Fruit fly (Drosophila melanogaster) whole organism, embryonic: ENCODE measurements around the gene Mtr3.

ENCODE experiments used
- Adf1 ChIP-seq: fragments of 200-800 bp; sonication (Bioruptor generic); IDR thresholded peaks from 2 replicates; pipeline ENCODE4 v1.3.6; 2022; ENCODE audit warnings: missing biosample characterization, missing genetic modification characterization
- Atf-2 ChIP-seq: fragments of 200-800 bp; sonication (Bioruptor generic); optimal IDR thresholded peaks from 2 replicates; lab custom pipeline; 2016; ENCODE audit warnings: missing biosample characterization, missing genetic modification characterization
- Bgb ChIP-seq: fragments of 200-800 bp; sonication (Bioruptor generic); IDR thresholded peaks from 2 replicates; pipeline ENCODE4 v1.3.6; 2022; ENCODE audit warnings: missing biosample characterization, missing genetic modification characterization; ENCODE audit not compliant: partially characterized antibody
- Blimp-1 ChIP-seq: fragments of 200-800 bp; sonication (Bioruptor generic); optimal IDR thresholded peaks from 3 replicates; lab custom pipeline; 2018; ENCODE audit warnings: missing biosample characterization, missing genetic modification characterization, mild to moderate bottlenecking, moderate library complexity, missing genetic modification reagents
- CG10431 ChIP-seq: fragments of 200-800 bp; sonication (Bioruptor generic); optimal IDR thresholded peaks from 3 replicates; lab custom pipeline; 2018; ENCODE audit warnings: missing biosample characterization, mild to moderate bottlenecking, missing genetic modification characterization
- CG13894 ChIP-seq: fragments of 200-800 bp; sonication (Bioruptor generic); optimal IDR thresholded peaks from 3 replicates; lab custom pipeline; 2018; ENCODE audit warnings: missing biosample characterization, mild to moderate bottlenecking, missing genetic modification characterization, moderate library complexity
- CG14441 ChIP-seq: fragments of 200-800 bp; sonication (Bioruptor generic); IDR thresholded peaks from 2 replicates; pipeline ENCODE4 v1.3.6; 2022; ENCODE audit warnings: missing biosample characterization, missing genetic modification characterization
- CG17361 ChIP-seq: fragments of 200-800 bp; sonication (Bioruptor generic); IDR thresholded peaks from 3 replicates; pipeline ENCODE4 v1.3.6; 2022; ENCODE audit warnings: missing biosample characterization, missing genetic modification characterization
- CG18599 ChIP-seq: fragments of 200-800 bp; sonication (Bioruptor generic); optimal IDR thresholded peaks from 3 replicates; lab custom pipeline; 2017; ENCODE audit warnings: missing biosample characterization, missing genetic modification characterization, mild to moderate bottlenecking, moderate library complexity, missing genetic modification reagents
- CG2120 ChIP-seq: fragments of 200-800 bp; sonication (Bioruptor generic); optimal IDR thresholded peaks from 3 replicates; lab custom pipeline; 2016; ENCODE audit warnings: missing biosample characterization, missing genetic modification characterization
- CG32532 ChIP-seq: fragments of 200-800 bp; sonication (Bioruptor generic); IDR thresholded peaks from 2 replicates; pipeline ENCODE4 v1.3.6; 2022; ENCODE audit warnings: missing biosample characterization, missing genetic modification characterization
- CG32772 ChIP-seq: fragments of 200-800 bp; sonication (Bioruptor generic); IDR thresholded peaks from 2 replicates; pipeline ENCODE4 v1.3.6; 2022; ENCODE audit warnings: missing biosample characterization, missing genetic modification characterization
- CG3838 ChIP-seq: fragments of 200-800 bp; sonication (Bioruptor generic); optimal IDR thresholded peaks from 3 replicates; lab custom pipeline; 2016; ENCODE audit warnings: missing biosample characterization, missing genetic modification characterization
- CG42726 ChIP-seq: fragments of 200-800 bp; sonication (Bioruptor generic); IDR thresholded peaks from 2 replicates; pipeline ENCODE4 v1.3.6; 2022; ENCODE audit warnings: missing biosample characterization, missing genetic modification characterization; ENCODE audit not compliant: partially characterized antibody
- CG7987 ChIP-seq: fragments of 200-800 bp; sonication (Bioruptor generic); optimal IDR thresholded peaks from 2 replicates; lab custom pipeline; 2018; ENCODE audit warnings: missing biosample characterization, mild to moderate bottlenecking, missing genetic modification characterization, moderate library complexity
- CG8281 ChIP-seq: fragments of 200-800 bp; sonication (Bioruptor generic); optimal IDR thresholded peaks from 2 replicates; lab custom pipeline; 2018; ENCODE audit warnings: missing biosample characterization, mild to moderate bottlenecking, missing genetic modification characterization, moderate library complexity
- CG8478 ChIP-seq: fragments of >200 bp; optimal IDR thresholded peaks from 2 replicates; lab custom pipeline; 2018
- CG9817 ChIP-seq: fragments of 200-800 bp; sonication (Bioruptor generic); optimal IDR thresholded peaks from 2 replicates; lab custom pipeline; 2018; ENCODE audit warnings: missing biosample characterization, mild to moderate bottlenecking, missing genetic modification characterization, moderate library complexity
- CoRest ChIP-seq: fragments of 200-800 bp; sonication (Bioruptor generic); optimal IDR thresholded peaks from 3 replicates; lab custom pipeline; 2018; ENCODE audit warnings: missing biosample characterization, mild to moderate bottlenecking, missing genetic modification characterization, moderate library complexity
- Dref ChIP-seq: fragments of 200-800 bp; sonication (Bioruptor generic); IDR thresholded peaks from 2 replicates; pipeline ENCODE4 v1.3.6; 2022; ENCODE audit warnings: missing biosample characterization, missing genetic modification characterization
- GATAe ChIP-seq: fragments of 200-800 bp; sonication (Bioruptor generic); conservative IDR thresholded peaks from 2 replicates; pipeline ENCODE4 v1.3.6; 2022; ENCODE audit warnings: missing biosample characterization, missing genetic modification characterization
- HHEX ChIP-seq: fragments of 200-800 bp; sonication (Bioruptor generic); optimal IDR thresholded peaks from 3 replicates; lab custom pipeline; 2017; ENCODE audit warnings: missing biosample characterization, mild to moderate bottlenecking, missing genetic modification characterization, missing genetic modification reagents
- Hey ChIP-seq: fragments of 200-800 bp; sonication (Bioruptor generic); optimal IDR thresholded peaks from 3 replicates; lab custom pipeline; 2018; ENCODE audit warnings: missing biosample characterization, mild to moderate bottlenecking, missing genetic modification characterization
- HmgZ ChIP-seq: fragments of 200-800 bp; sonication (Bioruptor generic); optimal IDR thresholded peaks from 2 replicates; lab custom pipeline; 2018; ENCODE audit warnings: missing biosample characterization, mild to moderate bottlenecking, missing genetic modification characterization
- Hr78 ChIP-seq, 2 experiments: fragments of 200-800 bp in 1 of 2; fragments of >200 bp in 1 of 2; sonication (Bioruptor generic) in 1 of 2; optimal IDR thresholded peaks; 2 replicates each; lab custom pipeline; 2017 to 2019; ENCODE audit warnings: missing biosample characterization in 2 of 2, missing genetic modification characterization in 2 of 2, mild to moderate bottlenecking in 1 of 2, moderate library complexity in 1 of 2
- Lpt ChIP-seq: fragments of >200 bp; optimal IDR thresholded peaks from 2 replicates; lab custom pipeline; 2018; ENCODE audit warnings: missing biosample characterization, missing genetic modification characterization
- Myb ChIP-seq: fragments of 200-800 bp; sonication (Bioruptor generic); optimal IDR thresholded peaks from 2 replicates; lab custom pipeline; 2016; ENCODE audit warnings: missing biosample characterization, missing genetic modification characterization
- NC2α ChIP-seq: fragments of 200-800 bp; sonication (Bioruptor generic); optimal IDR thresholded peaks from 2 replicates; lab custom pipeline; 2016; ENCODE audit warnings: missing biosample characterization, missing genetic modification characterization
- NK7.1 ChIP-seq: fragments of 200-800 bp; sonication (Bioruptor generic); optimal IDR thresholded peaks from 3 replicates; lab custom pipeline; 2016; ENCODE audit warnings: missing biosample characterization, missing genetic modification characterization
- Trl ChIP-seq, 3 experiments: fragments of >200 bp in 2 of 3; fragments of 200-800 bp in 1 of 3; sonication (Bioruptor generic) in 1 of 3; optimal IDR thresholded peaks; 2 replicates in 1 of 3; 3 replicates in 2 of 3; lab custom pipeline; 2016 to 2017; ENCODE audit warnings: missing biosample characterization in 1 of 3, missing genetic modification characterization in 1 of 3
- az2 ChIP-seq: fragments of 200-800 bp; sonication (Bioruptor generic); optimal IDR thresholded peaks from 3 replicates; lab custom pipeline; 2016; ENCODE audit warnings: missing biosample characterization, missing genetic modification characterization
- exex ChIP-seq: fragments of 200-800 bp; sonication (Bioruptor generic); optimal IDR thresholded peaks from 4 replicates; lab custom pipeline; 2018; ENCODE audit warnings: missing biosample characterization, mild to moderate bottlenecking, missing genetic modification characterization, moderate library complexity
- grn ChIP-seq: fragments of 200-800 bp; sonication (Bioruptor generic); optimal IDR thresholded peaks from 3 replicates; lab custom pipeline; 2017; ENCODE audit warnings: missing biosample characterization, missing genetic modification characterization
- hkb ChIP-seq, 2 experiments: fragments of 200-800 bp in 1 of 2; fragments of >200 bp in 1 of 2; sonication (Bioruptor generic) in 1 of 2; IDR thresholded peaks in 1 of 2; optimal IDR thresholded peaks in 1 of 2; 2 replicates each; pipeline versions ENCODE4 v1.3.6 to Lab custom; 2017 to 2022; ENCODE audit warnings: missing biosample characterization in 1 of 2, missing genetic modification characterization in 1 of 2
- mirr ChIP-seq: fragments of 200-800 bp; sonication (Bioruptor generic); optimal IDR thresholded peaks from 3 replicates; lab custom pipeline; 2018; ENCODE audit warnings: missing biosample characterization, mild to moderate bottlenecking, missing genetic modification characterization
- mld ChIP-seq: fragments of 200-800 bp; sonication (Bioruptor generic); IDR thresholded peaks from 3 replicates; pipeline ENCODE4 v1.3.6; 2022; ENCODE audit warnings: missing biosample characterization, missing genetic modification characterization; ENCODE audit not compliant: partially characterized antibody
- sisA ChIP-seq: fragments of 200-800 bp; sonication (Bioruptor generic); IDR thresholded peaks from 2 replicates; pipeline ENCODE4 v1.3.6; 2022; ENCODE audit warnings: missing biosample characterization, missing genetic modification characterization
- sqz ChIP-seq: fragments of 200-800 bp; sonication (Bioruptor generic); optimal IDR thresholded peaks from 3 replicates; lab custom pipeline; 2018; ENCODE audit warnings: missing biosample characterization, mild to moderate bottlenecking, missing genetic modification characterization
- sug ChIP-seq: fragments of 200-800 bp; optimal IDR thresholded peaks from 2 replicates; lab custom pipeline; 2019; ENCODE audit warnings: missing biosample characterization, mild to moderate bottlenecking, missing genetic modification characterization, moderate library complexity

Gene Mtr3

dm6 chr3L:19929719-19930334 lies 16.3 kb upstream of the Mtr3 start (continued):
- TF ChIP-seq CG9817 = no peak
- TF ChIP-seq grn (GFP tag; lab: Kevin White, UChicago) = no peak
- peak; percentile 99 for TF ChIP-seq CG8281 (tag; lab: Kevin White, UChicago)
- no peak for TF ChIP-seq CG42726 (GFP tag; lab: Robert Waterston, UW)
- TF ChIP-seq Trl (optimal IDR thresholded peaks at IDR 0.05; lab: Kevin White, UChicago) = peak; percentile 21 to 36
- no peak for TF ChIP-seq Trl (GFP tag; optimal IDR thresholded peaks at IDR 0.05; lab: Kevin White, UChicago)
- TF ChIP-seq Atf-2 (GFP tag; lab: Kevin White, UChicago) = no peak
- TF ChIP-seq CG17361 (GFP tag; lab: Robert Waterston, UW) = 0 out of 3 replicates have a peak, but pooled peaks have one; percentile 6
- no peak for TF ChIP-seq Myb (GFP tag; lab: Kevin White, UChicago)
- TF ChIP-seq CG32532 (GFP tag; lab: Robert Waterston, UW) = peak; percentile 31; the same call in 1 of the 2 replicates
- TF ChIP-seq sug (tag; lab: Kevin White, UChicago) = peak; percentile 72
- peak; percentile 12 for TF ChIP-seq CG18599
- no peak for TF ChIP-seq CG3838 (GFP tag; lab: Kevin White, UChicago)
- peak; percentile 33; the same call in 1 of the 2 replicates for TF ChIP-seq CG14441 (GFP tag; lab: Robert Waterston, UW)
- TF ChIP-seq CG32772 (GFP tag; lab: Robert Waterston, UW) = no peak
- no peak for TF ChIP-seq sisA (GFP tag; lab: Robert Waterston, UW)
- 0 out of 2 replicates have a peak, but pooled peaks have one; percentile 7 for TF ChIP-seq Bgb (GFP tag; lab: Robert Waterston, UW)
- TF ChIP-seq az2 (GFP tag; lab: Kevin White, UChicago) = no peak
- TF ChIP-seq CG10431 (GFP tag; lab: Kevin White, UChicago) = peak; percentile 23
- TF ChIP-seq exex (tag; lab: Kevin White, UChicago) = peak; percentile 99
- TF ChIP-seq Lpt (GFP tag; lab: Kevin White, UChicago) = no peak
- TF ChIP-seq sqz (GFP tag; lab: Kevin White, UChicago) = peak; percentile 65
- TF ChIP-seq Dref = no peak
- TF ChIP-seq Adf1 (GFP tag; lab: Robert Waterston, UW) = no peak; the same call in 1 of the 2 replicates
- TF ChIP-seq HHEX (GFP tag; lab: Kevin White, UChicago) = no peak
- peak; percentile 56; the same call in 1 of the 2 replicates for TF ChIP-seq GATAe (GFP tag; lab: Robert Waterston, UW)
- TF ChIP-seq mirr (GFP tag; lab: Kevin White, UChicago) = peak; percentile 96
- no peak for TF ChIP-seq CoRest
- peak; percentile 2 for TF ChIP-seq CG7987 (GFP tag; lab: Kevin White, UChicago)
- peak; percentile 21 for TF ChIP-seq CG2120 (GFP tag; lab: Kevin White, UChicago)
- TF ChIP-seq mld (GFP tag; lab: Robert Waterston, UW) = no peak
- TF ChIP-seq CG8478 (lab: Kevin White, UChicago) = no peak
- TF ChIP-seq Hr78 (GFP tag; optimal IDR thresholded peaks at IDR 0.05; lab: Kevin White, UChicago) = peak in 1 of 2 experiments; percentile 27
- peak; percentile 53 for TF ChIP-seq HmgZ (tag; lab: Kevin White, UChicago)
- no peak for TF ChIP-seq NK7.1 (GFP tag; lab: Kevin White, UChicago)
- peak; percentile 25 for TF ChIP-seq Hey (tag; lab: Kevin White, UChicago)
- TF ChIP-seq CG13894 (tag; lab: Kevin White, UChicago) = peak; percentile 24
- no peak for TF ChIP-seq hkb (optimal IDR thresholded peaks at IDR 0.05; lab: Kevin White, UChicago)
- TF ChIP-seq hkb (GFP tag; IDR thresholded peaks at IDR 0.05; lab: Robert Waterston, UW) = 0 out of 2 replicates have a peak, but pooled peaks have one; percentile 10
- no peak for TF ChIP-seq NC2α (GFP tag; lab: Kevin White, UChicago)
- TF ChIP-seq Blimp-1 (GFP tag; lab: Kevin White, UChicago) = no peak
